Worm (Caenorhabditis elegans): ENCODE measurements around the gene txdc-17.

DNA sequence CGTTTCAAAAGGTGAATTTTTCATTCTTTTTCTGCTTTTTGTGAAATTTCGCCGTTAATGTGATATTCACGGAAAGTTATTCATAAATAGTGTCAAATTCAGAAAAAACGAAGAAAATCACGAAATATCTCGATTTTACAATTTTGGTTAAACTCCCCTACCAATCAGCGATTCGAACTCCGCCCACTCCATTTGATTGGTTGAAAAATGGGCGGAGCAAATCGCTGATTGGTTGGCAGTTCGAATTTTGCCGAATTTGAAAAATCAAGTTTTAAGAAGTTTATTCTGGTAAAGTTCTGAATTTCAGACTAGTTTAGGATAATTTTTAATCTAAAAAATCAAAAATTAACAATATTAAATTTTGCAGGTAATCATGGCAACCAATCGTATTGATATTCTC is 30.2 kb downstream of the txdc-17 start:
- no peak for TF ChIP-seq K02D7.2 (tag; optimal IDR thresholded peaks at IDR 0.05)
- no peak for TF ChIP-seq unc-55 (GFP tag; optimal IDR thresholded peaks at IDR 0.05)
- no peak for TF ChIP-seq pag-3 (tag; optimal IDR thresholded peaks at IDR 0.05; ENCODE audit: borderline replicate concordance)
- TF ChIP-seq nhr-11 (tag; optimal IDR thresholded peaks at IDR 0.05) = no peak
- no peak for TF ChIP-seq dve-1 (tag; optimal IDR thresholded peaks at IDR 0.05)
- no peak for TF ChIP-seq pha-4 (tag; optimal IDR thresholded peaks at IDR 0.05)
- no peak for TF ChIP-seq pat-9 (tag; optimal IDR thresholded peaks at IDR 0.05)
- TF ChIP-seq ceh-2 (tag; optimal IDR thresholded peaks at IDR 0.05) = no peak
- TF ChIP-seq fkh-6 (tag; optimal IDR thresholded peaks at IDR 0.05) = no peak
- no peak for TF ChIP-seq che-1 (tag; optimal IDR thresholded peaks at IDR 0.05)
